Worm (Caenorhabditis elegans) whole organism, L2 larva: ENCODE results near the gene dpy-20.
A peak's percentile ranks its signal among the peaks of the same experiment; 100 is the strongest.

ENCODE experiments used
- C34F6.9 ChIP-seq: fragments of 150-350 bp; optimal IDR thresholded peaks from 2 replicates; lab custom pipeline; 2014; ENCODE audit warnings: missing biosample characterization, missing genetic modification characterization
- F13H6.1 ChIP-seq: sonication (generic microtip); optimal IDR thresholded peaks from 2 replicates; lab custom pipeline; 2016; ENCODE audit warnings: missing genetic modification characterization, missing compliant biosample characterization
- Y55F3AM.14 ChIP-seq: fragments of 200-800 bp; sonication (Bioruptor generic); optimal IDR thresholded peaks from 2 replicates; lab custom pipeline; 2018; ENCODE audit warnings: mild to moderate bottlenecking, missing genetic modification characterization, missing compliant biosample characterization
- ZK546.5 ChIP-seq: sonication (generic microtip); optimal IDR thresholded peaks from 2 replicates; lab custom pipeline; 2017; ENCODE audit warnings: missing biosample characterization, missing genetic modification characterization
- alr-1 ChIP-seq: fragments of 150-350 bp; optimal IDR thresholded peaks from 2 replicates; lab custom pipeline; 2014; ENCODE audit warnings: missing biosample characterization, missing genetic modification characterization
- aly-2 ChIP-seq: fragments of 150-350 bp; optimal IDR thresholded peaks from 2 replicates; lab custom pipeline; 2014; ENCODE audit warnings: missing biosample characterization, missing genetic modification characterization
- ama-1 ChIP-seq: fragments of 150-350 bp; optimal IDR thresholded peaks from 2 replicates; lab custom pipeline; 2018; ENCODE audit warnings: inconsistent platforms
- blmp-1 ChIP-seq: sonication (generic microtip); optimal IDR thresholded peaks from 2 replicates; lab custom pipeline; 2017; ENCODE audit warnings: missing genetic modification characterization, mild to moderate bottlenecking, missing compliant biosample characterization, antibody characterized with exemption, moderate library complexity; ENCODE audit not compliant: insufficient read depth
- crh-2 ChIP-seq: sonication (generic microtip); optimal IDR thresholded peaks from 2 replicates; lab custom pipeline; 2017; ENCODE audit warnings: missing biosample characterization, missing genetic modification characterization
- dmd-4 ChIP-seq: sonication (generic microtip); optimal IDR thresholded peaks from 2 replicates; lab custom pipeline; 2017; ENCODE audit warnings: missing biosample characterization, missing genetic modification characterization
- egl-27 ChIP-seq: sonication (generic microtip); optimal IDR thresholded peaks from 3 replicates; lab custom pipeline; 2017; ENCODE audit warnings: missing biosample characterization, missing genetic modification reagents, missing genetic modification characterization
- fos-1 ChIP-seq: fragments of 150-350 bp; optimal IDR thresholded peaks from 2 replicates; lab custom pipeline; 2014; ENCODE audit warnings: missing biosample characterization, missing genetic modification characterization
- lin-39 ChIP-seq: fragments of 150-350 bp; optimal IDR thresholded peaks from 2 replicates; lab custom pipeline; 2014; ENCODE audit warnings: missing biosample characterization, missing genetic modification reagents, missing genetic modification characterization
- lsy-2 ChIP-seq, 2 experiments: fragments of 150-350 bp in 1 of 2; sonication (generic microtip) in 1 of 2; optimal IDR thresholded peaks; 2 replicates each; lab custom pipeline; 2014 to 2017; ENCODE audit warnings: missing biosample characterization in 2 of 2, missing genetic modification characterization in 2 of 2
- mbf-1 ChIP-seq: sonication (generic microtip); optimal IDR thresholded peaks from 2 replicates; lab custom pipeline; 2017; ENCODE audit warnings: missing biosample characterization, missing genetic modification characterization
- mdl-1 ChIP-seq, 2 experiments: fragments of 150-350 bp in 1 of 2; sonication (generic microtip) in 1 of 2; optimal IDR thresholded peaks; 2 replicates each; lab custom pipeline; 2017; ENCODE audit warnings: missing biosample characterization in 2 of 2, missing genetic modification characterization in 2 of 2
- nhr-10 ChIP-seq: sonication (generic microtip); optimal IDR thresholded peaks from 2 replicates; lab custom pipeline; 2017; ENCODE audit warnings: missing biosample characterization, missing genetic modification characterization
- nhr-12 ChIP-seq: fragments of 150-350 bp; optimal IDR thresholded peaks from 2 replicates; lab custom pipeline; 2014; ENCODE audit warnings: missing biosample characterization, missing genetic modification characterization
- nhr-129 ChIP-seq: fragments of 150-350 bp; optimal IDR thresholded peaks from 2 replicates; lab custom pipeline; 2014; ENCODE audit warnings: missing biosample characterization, missing genetic modification characterization
- nhr-21 ChIP-seq: fragments of 150-350 bp; optimal IDR thresholded peaks from 2 replicates; lab custom pipeline; 2014; ENCODE audit warnings: missing biosample characterization, missing genetic modification characterization
- nhr-23 ChIP-seq: fragments of 150-350 bp; optimal IDR thresholded peaks from 2 replicates; lab custom pipeline; 2014; ENCODE audit warnings: missing biosample characterization, missing genetic modification reagents, missing genetic modification characterization
- nhr-237 ChIP-seq: fragments of 150-350 bp; optimal IDR thresholded peaks from 2 replicates; lab custom pipeline; 2014; ENCODE audit warnings: missing biosample characterization, missing genetic modification characterization
- sem-4 ChIP-seq: fragments of 150-350 bp; optimal IDR thresholded peaks from 2 replicates; lab custom pipeline; 2014; ENCODE audit warnings: missing biosample characterization, missing genetic modification reagents, missing genetic modification characterization
- sma-3 ChIP-seq: sonication (generic microtip); optimal IDR thresholded peaks from 2 replicates; lab custom pipeline; 2016; ENCODE audit warnings: missing genetic modification reagents, missing genetic modification characterization, missing compliant biosample characterization
- sma-9 ChIP-seq, 2 experiments: fragments of 150-350 bp in 1 of 2; sonication (generic microtip) in 1 of 2; optimal IDR thresholded peaks; 2 replicates each; lab custom pipeline; 2014 to 2016; ENCODE audit warnings: missing genetic modification characterization in 2 of 2, mild to moderate bottlenecking in 1 of 2, missing biosample characterization in 1 of 2, missing compliant biosample characterization in 1 of 2, missing genetic modification reagents in 1 of 2, moderate library complexity in 1 of 2
- snpc-4 ChIP-seq: fragments of 150-350 bp; optimal IDR thresholded peaks from 2 replicates; lab custom pipeline; 2014; ENCODE audit warnings: missing biosample characterization, missing genetic modification characterization
- unc-39 ChIP-seq: fragments of 150-350 bp; optimal IDR thresholded peaks from 2 replicates; lab custom pipeline; 2014; ENCODE audit warnings: missing biosample characterization, missing genetic modification characterization
- unc-55 ChIP-seq: fragments of 150-350 bp; sonication (generic microtip); optimal IDR thresholded peaks from 3 replicates; lab custom pipeline; 2014; ENCODE audit warnings: missing biosample characterization, missing genetic modification reagents, missing genetic modification characterization
- unc-62 ChIP-seq: fragments of 150-350 bp; optimal IDR thresholded peaks from 2 replicates; lab custom pipeline; 2014; ENCODE audit warnings: missing biosample characterization, missing genetic modification reagents, missing genetic modification characterization
- zag-1 ChIP-seq: fragments of 150-350 bp; optimal IDR thresholded peaks from 2 replicates; lab custom pipeline; 2014; ENCODE audit warnings: missing biosample characterization, missing genetic modification characterization
- ztf-1 ChIP-seq: fragments of 200-800 bp; sonication (Bioruptor generic); conservative IDR thresholded peaks from 2 replicates; pipeline ENCODE4 v1.3.6; 2022; ENCODE audit warnings: missing genetic modification characterization, missing compliant biosample characterization
- ztf-11 ChIP-seq: sonication (generic microtip); optimal IDR thresholded peaks from 2 replicates; lab custom pipeline; 2017; ENCODE audit warnings: missing biosample characterization, missing genetic modification characterization
- ztf-4 ChIP-seq: fragments of 150-350 bp; optimal IDR thresholded peaks from 2 replicates; lab custom pipeline; 2014; ENCODE audit warnings: missing biosample characterization, missing genetic modification characterization

dpy-20 gene

ce11 chrIV:11700752-11701151, at the start of gene dpy-20:
Gene dpy-20, minus strand, starts transcription at chrIV:11700852.
- no peak for TF ChIP-seq blmp-1 (tag; lab: Kevin White, UChicago)
- TF ChIP-seq nhr-237 (tag; lab: Kevin White, UChicago): no peak
- TF ChIP-seq nhr-21 (tag; lab: Kevin White, UChicago): no peak
- no peak for TF ChIP-seq nhr-12 (tag; lab: Kevin White, UChicago)
- TF ChIP-seq sma-9 (GFP tag; optimal IDR thresholded peaks at IDR 0.05; lab: Kevin White, UChicago): no peak
- TF ChIP-seq sma-9 (tag; optimal IDR thresholded peaks at IDR 0.05; lab: Kevin White, UChicago): no peak
- no peak for TF ChIP-seq nhr-10 (tag; lab: Kevin White, UChicago)
- TF ChIP-seq C34F6.9: no peak
- TF ChIP-seq alr-1 (tag; lab: Kevin White, UChicago): no peak
- no peak for TF ChIP-seq aly-2 (tag; lab: Kevin White, UChicago)
- no peak for TF ChIP-seq egl-27 (tag; lab: Kevin White, UChicago)
- TF ChIP-seq mdl-1 (tag; optimal IDR thresholded peaks at IDR 0.05; lab: Kevin White, UChicago): no peak
- TF ChIP-seq snpc-4 (tag; lab: Kevin White, UChicago): no peak
- TF ChIP-seq unc-39 (tag; lab: Kevin White, UChicago): no peak
- no peak for TF ChIP-seq crh-2 (tag; lab: Kevin White, UChicago)
- TF ChIP-seq fos-1 (tag; lab: Kevin White, UChicago): no peak
- TF ChIP-seq ztf-1 (GFP tag; lab: Robert Waterston, UW): no peak
- TF ChIP-seq ama-1 (lab: Kevin White, UChicago): no peak

DNA sequence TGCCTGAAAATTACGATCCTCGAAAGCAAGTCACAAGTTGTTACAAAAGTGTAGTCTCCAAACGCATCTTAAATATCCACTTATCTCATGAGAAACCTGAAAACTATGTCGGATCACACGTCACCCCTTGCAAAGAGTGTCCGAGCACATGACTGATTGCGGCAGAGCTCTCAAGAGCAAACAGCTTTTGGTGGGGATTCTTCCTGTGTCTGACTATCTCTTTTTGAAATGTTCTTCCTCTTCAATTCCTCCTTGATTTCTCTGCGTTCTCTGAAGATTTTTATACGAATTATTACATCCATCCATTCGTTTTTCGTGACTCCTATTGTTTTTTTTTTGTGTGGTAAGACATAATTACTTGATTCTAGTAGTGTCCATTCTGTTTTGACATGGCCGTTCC, 48.2 kb upstream of the dpy-20 start, which contains the start of gene T12A7.6:
T12A7.6 (plus strand) TSS at position 369 of the 400 bp plus-strand sequence.
- TF ChIP-seq F13H6.1 (tag; lab: Kevin White, UChicago) (peak; percentile 70), lsy-2 (tag; optimal IDR thresholded peaks at IDR 0.05; lab: Kevin White, UChicago) (peak in 1 of 2 experiments; percentile 25), alr-1 (tag; lab: Kevin White, UChicago) (no peak), fos-1 (tag; lab: Kevin White, UChicago) (no peak), sma-9 (GFP tag; optimal IDR thresholded peaks at IDR 0.05; lab: Kevin White, UChicago) (peak; percentile 33), sma-9 (tag; optimal IDR thresholded peaks at IDR 0.05; lab: Kevin White, UChicago) (no peak), C34F6.9 (peak; percentile 23), unc-55 (GFP tag; lab: Kevin White, UChicago) (no peak), lin-39 (tag; lab: Kevin White, UChicago) (no peak), unc-62 (GFP tag; lab: Kevin White, UChicago) (no peak), nhr-129 (peak; percentile 74), crh-2 (tag; lab: Kevin White, UChicago) (no peak), ztf-1 (GFP tag; lab: Robert Waterston, UW) (no peak), ztf-4 (tag; lab: Kevin White, UChicago) (no peak)

ce11 chrIV:11745340-11745739, 44.7 kb upstream of the dpy-20 start, which contains the start of gene gem-4:
Gene gem-4, plus strand, starts transcription at chrIV:11745640.
- TF ChIP-seq fos-1 (tag; lab: Kevin White, UChicago) (peak; percentile 44), Y55F3AM.14 (GFP tag; lab: Kevin White, UChicago) (no peak)

DNA sequence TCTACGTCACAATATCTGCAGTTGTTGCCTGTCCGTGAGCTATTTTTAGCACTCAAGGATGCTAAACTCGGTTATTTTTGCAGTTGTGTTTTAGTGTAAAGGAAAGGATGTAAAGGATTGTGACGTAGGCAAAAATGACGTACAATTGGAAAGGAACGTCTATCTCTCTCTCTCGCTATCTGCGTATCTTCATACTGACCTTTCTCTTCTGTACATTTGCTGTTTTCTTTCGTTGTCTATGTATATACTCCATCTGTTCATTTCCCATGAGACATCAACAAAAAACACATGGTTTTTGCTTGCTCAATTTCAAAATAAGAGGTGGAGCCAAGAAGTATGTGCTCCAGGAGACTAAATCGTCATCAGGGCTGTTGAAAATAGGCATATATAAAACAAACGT, 43.6 kb upstream of the dpy-20 start:
- TF ChIP-seq lin-39 (tag; lab: Kevin White, UChicago) (no peak), sma-3 (GFP tag; lab: Kevin White, UChicago) (no peak), nhr-129 (peak; percentile 30), sma-9 (GFP tag; optimal IDR thresholded peaks at IDR 0.05; lab: Kevin White, UChicago) (peak; percentile 64), sma-9 (tag; optimal IDR thresholded peaks at IDR 0.05; lab: Kevin White, UChicago) (no peak), ZK546.5 (no peak), unc-55 (GFP tag; lab: Kevin White, UChicago) (peak; percentile 9)
- TF ChIP-seq, all 48 proteins: peak for 3

DNA sequence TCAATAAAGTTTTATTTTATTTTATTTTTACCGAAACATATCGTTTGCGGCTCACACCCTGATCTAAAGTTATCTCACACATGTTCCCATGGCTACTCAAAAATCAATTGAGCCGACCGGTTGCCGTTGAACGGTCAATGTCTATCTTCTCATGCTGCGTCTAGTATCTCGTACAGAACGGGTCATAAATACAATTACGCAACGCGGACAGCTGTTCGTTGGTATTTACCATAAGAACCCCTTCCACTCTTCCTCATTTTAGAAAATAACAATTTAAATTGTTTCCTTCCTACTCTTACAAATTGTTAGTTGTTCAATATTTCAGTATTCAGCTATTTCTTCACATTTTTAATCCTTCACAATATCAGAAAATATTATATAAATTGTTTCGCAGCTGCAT, 43.2 kb upstream of the dpy-20 start:
- TF ChIP-seq blmp-1 (tag; lab: Kevin White, UChicago) (no peak), F13H6.1 (tag; lab: Kevin White, UChicago) (no peak), sem-4 (tag; lab: Kevin White, UChicago) (no peak), Y55F3AM.14 (GFP tag; lab: Kevin White, UChicago) (no peak), crh-2 (tag; lab: Kevin White, UChicago) (no peak), nhr-237 (tag; lab: Kevin White, UChicago) (no peak), zag-1 (tag; lab: Kevin White, UChicago) (no peak), snpc-4 (tag; lab: Kevin White, UChicago) (no peak), mbf-1 (tag; lab: Kevin White, UChicago) (no peak), nhr-21 (tag; lab: Kevin White, UChicago) (no peak), nhr-23 (tag; lab: Kevin White, UChicago) (no peak), nhr-129 (no peak), ztf-4 (tag; lab: Kevin White, UChicago) (no peak), dmd-4 (tag; lab: Kevin White, UChicago) (no peak), ztf-11 (no peak)
